Fruit fly (Drosophila melanogaster): ENCODE results near the gene Best1.

Gene Best1

DNA sequence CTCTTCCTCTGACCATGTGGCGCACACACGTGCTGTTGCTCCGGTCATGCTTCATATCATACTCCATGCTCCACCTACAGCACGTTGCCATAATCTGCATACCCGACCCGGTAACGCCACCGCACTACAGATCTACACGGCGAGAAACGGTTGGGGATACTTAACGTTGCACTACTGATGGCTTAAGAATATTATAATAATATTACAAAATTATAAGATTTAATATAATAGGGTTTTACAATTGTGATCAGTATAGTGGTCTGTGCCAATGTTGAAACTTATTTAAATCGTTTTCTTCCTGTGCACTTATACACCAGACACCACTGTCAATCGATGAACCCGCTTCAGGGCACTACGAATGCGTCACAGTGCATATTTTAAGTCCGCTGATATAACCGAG lies 43.1 kb upstream of the Best1 start (continued):
- TF ChIP-seq bcd (GFP tag; optimal IDR thresholded peaks at IDR 0.05) (peak; percentile 66), Ptx1 (GFP tag; IDR thresholded peaks at IDR 0.05) (peak; percentile 86), so (GFP tag; IDR thresholded peaks at IDR 0.05) (peak; percentile 67; the same call in 1 of the 3 replicates), sob (GFP tag; IDR thresholded peaks at IDR 0.05) (peak; percentile 77), zen (tag; optimal IDR thresholded peaks at IDR 0.05) (peak; percentile 26), CG32767 (GFP tag; IDR thresholded peaks at IDR 0.05) (peak; percentile 75; the same call in 1 of the 2 replicates), dm (GFP tag; optimal IDR thresholded peaks at IDR 0.05) (no peak), MESR4 (GFP tag; optimal IDR thresholded peaks at IDR 0.05) (no peak), Nf-YA (GFP tag; IDR thresholded peaks at IDR 0.05) (peak; percentile 66; the same call in 1 of the 2 replicates), Max (GFP tag; optimal IDR thresholded peaks at IDR 0.05) (peak; percentile 11), CG6175 (GFP tag; IDR thresholded peaks at IDR 0.05) (no peak), Lim3 (GFP tag; IDR thresholded peaks at IDR 0.05) (peak; percentile 59; the same call in 1 of the 2 replicates), CG13123 (GFP tag; optimal IDR thresholded peaks at IDR 0.05) (no peak), Doc2 (GFP tag; IDR thresholded peaks at IDR 0.05) (no peak), jing (GFP tag; optimal IDR thresholded peaks at IDR 0.05) (peak; percentile 54), gro (GFP tag; optimal IDR thresholded peaks at IDR 0.05) (no peak), Aef1 (GFP tag; IDR thresholded peaks at IDR 0.05) (peak; percentile 63; the same call in 2 of the 3 replicates), pan (optimal IDR thresholded peaks at IDR 0.05) (no peak), pan (GFP tag; optimal IDR thresholded peaks at IDR 0.05 in 1 of 2, IDR thresholded peaks at IDR 0.05 in 1 of 2) (peak in 1 of 2 experiments; percentile 78), HmgZ (tag; optimal IDR thresholded peaks at IDR 0.05) (no peak), Ssrp (tag; optimal IDR thresholded peaks at IDR 0.05) (peak; percentile 80), bsh (GFP tag; optimal IDR thresholded peaks at IDR 0.05) (peak in 1 of 2 experiments; percentile 73), CG8281 (tag; optimal IDR thresholded peaks at IDR 0.05) (peak; percentile 45), CG6272 (GFP tag; IDR thresholded peaks at IDR 0.05) (peak; percentile 51; the same call in 1 of the 2 replicates), luna (GFP tag; optimal IDR thresholded peaks at IDR 0.05) (no peak), sd (tag; optimal IDR thresholded peaks at IDR 0.05) (peak; percentile 12)

dm6 chr3R:10212799-10213198 lies 42.5 kb upstream of the Best1 start, which contains the start of gene Timp:
TSS of gene Timp (minus strand) at chr3R:10213007.
- TF ChIP-seq Jarid2 (GFP tag; optimal IDR thresholded peaks at IDR 0.05) (peak; percentile 66), Med (GFP tag) (peak; percentile 61), lov (optimal IDR thresholded peaks at IDR 0.05) (no peak), lov (GFP tag; IDR thresholded peaks at IDR 0.05) (0 out of 3 replicates have a peak, but pooled peaks have one; percentile 43), amos (GFP tag; IDR thresholded peaks at IDR 0.05; ENCODE audit: partially characterized antibody) (peak; percentile 38; the same call in 1 of the 2 replicates), CG3847 (GFP tag; IDR thresholded peaks at IDR 0.05) (no peak), BtbVII (GFP tag; optimal IDR thresholded peaks at IDR 0.05) (no peak), dysf (GFP tag; IDR thresholded peaks at IDR 0.05) (no peak), CG12659 (GFP tag; optimal IDR thresholded peaks at IDR 0.05) (no peak), CG2202 (tag; optimal IDR thresholded peaks at IDR 0.05) (no peak), Neu2 (GFP tag; optimal IDR thresholded peaks at IDR 0.05; ENCODE audit: borderline replicate concordance) (no peak), bbx (GFP tag; IDR thresholded peaks at IDR 0.05; ENCODE audit: partially characterized antibody) (peak; percentile 49; the same call in 1 of the 2 replicates), rib (GFP tag; IDR thresholded peaks at IDR 0.05) (no peak), CG17912 (GFP tag; optimal IDR thresholded peaks at IDR 0.05) (no peak), mam (GFP tag; optimal IDR thresholded peaks at IDR 0.05) (no peak), ssp (GFP tag; IDR thresholded peaks at IDR 0.05) (no peak), CG18011 (GFP tag; optimal IDR thresholded peaks at IDR 0.05) (no peak), zfh1 (GFP tag; IDR thresholded peaks at IDR 0.05) (no peak), Fer1 (GFP tag; optimal IDR thresholded peaks at IDR 0.05) (no peak), hb (GFP tag; IDR thresholded peaks at IDR 0.05; ENCODE audit: partially characterized antibody) (no peak), croc (GFP tag; conservative IDR thresholded peaks at IDR 0.05) (no peak), Atf6 (GFP tag; IDR thresholded peaks at IDR 0.05) (0 out of 2 replicates have a peak, but pooled peaks have one; percentile 7), vvl (GFP tag; IDR thresholded peaks at IDR 0.05) (no peak), lbe (GFP tag; optimal IDR thresholded peaks at IDR 0.05) (no peak), Deaf1 (tag; optimal IDR thresholded peaks at IDR 0.05) (peak; percentile 97), Scr (GFP tag; IDR thresholded peaks at IDR 0.05; ENCODE audit: partially characterized antibody) (no peak)
